Worm (Caenorhabditis elegans) whole organism, L4 larva: ENCODE data around the gene T21E8.4.

Experiments
- Y48G9A.11 ChIP-seq: fragments of 200-800 bp; sonication (Bioruptor generic); IDR thresholded peaks from 2 replicates; pipeline ENCODE4 v1.3.6; 2022; ENCODE audit warnings: missing genetic modification reagents, missing genetic modification characterization, missing compliant biosample characterization
- Y75B8A.6 ChIP-seq: fragments of 200-800 bp; sonication (Bioruptor generic); IDR thresholded peaks from 2 replicates; pipeline ENCODE4 v1.3.6; 2022; ENCODE audit warnings: missing genetic modification reagents, missing genetic modification characterization, missing compliant biosample characterization
- daf-16 ChIP-seq, 3 experiments: sonication (generic microtip); optimal IDR thresholded peaks; 2 replicates each; lab custom pipeline; 2016 to 2017; ENCODE audit warnings: missing genetic modification characterization in 3 of 3, missing genetic modification reagents in 3 of 3, mild to moderate bottlenecking in 2 of 3, missing compliant biosample characterization in 2 of 3, missing biosample characterization in 1 of 3, moderate library complexity in 1 of 3
- egl-43 ChIP-seq: fragments of 200-800 bp; sonication (Bioruptor generic); IDR thresholded peaks from 2 replicates; pipeline ENCODE4 v1.3.6; 2022; ENCODE audit warnings: missing genetic modification reagents, missing genetic modification characterization, missing compliant biosample characterization
- fos-1 ChIP-seq: fragments of 150-350 bp; optimal IDR thresholded peaks from 2 replicates; lab custom pipeline; 2014; ENCODE audit warnings: missing biosample characterization, missing genetic modification characterization
- hlh-30 ChIP-seq: sonication (generic microtip); optimal IDR thresholded peaks from 2 replicates; lab custom pipeline; 2017; ENCODE audit warnings: antibody characterized with exemption, mild to moderate bottlenecking, missing genetic modification characterization, missing compliant biosample characterization; ENCODE audit not compliant: insufficient read depth
- jun-1 ChIP-seq: fragments of 150-350 bp; optimal IDR thresholded peaks from 2 replicates; lab custom pipeline; 2014; ENCODE audit warnings: missing biosample characterization, missing genetic modification reagents, missing genetic modification characterization
- lin-39 ChIP-seq: fragments of 150-350 bp; optimal IDR thresholded peaks from 2 replicates; lab custom pipeline; 2014; ENCODE audit warnings: missing biosample characterization, missing genetic modification reagents, missing genetic modification characterization
- madf-9 ChIP-seq: fragments of 200-800 bp; sonication (Bioruptor generic); conservative IDR thresholded peaks from 2 replicates; pipeline ENCODE4 v1.3.6; 2022; ENCODE audit warnings: missing genetic modification reagents, missing genetic modification characterization, missing compliant biosample characterization
- nhr-28 ChIP-seq: fragments of 150-350 bp; optimal IDR thresholded peaks from 2 replicates; lab custom pipeline; 2014; ENCODE audit warnings: missing biosample characterization, missing genetic modification characterization
- nhr-77 ChIP-seq: fragments of 150-350 bp; optimal IDR thresholded peaks from 2 replicates; lab custom pipeline; 2014; ENCODE audit warnings: missing biosample characterization, missing genetic modification characterization
- skn-1 ChIP-seq: fragments of 150-350 bp; optimal IDR thresholded peaks from 2 replicates; lab custom pipeline; 2014; ENCODE audit warnings: missing biosample characterization, missing genetic modification characterization
- ztf-11 ChIP-seq: fragments of 150-350 bp; optimal IDR thresholded peaks from 2 replicates; lab custom pipeline; 2014; ENCODE audit warnings: missing biosample characterization, missing genetic modification characterization

ce11 chrX:10844602-10845354, 35.8 kb upstream of the T21E8.4 start, which contains the start of gene C05A9.2:
- no peak for TF ChIP-seq jun-1 (tag; lab: Kevin White, UChicago)
- no peak for TF ChIP-seq egl-43 (GFP tag; lab: Robert Waterston, UW)
- no peak for TF ChIP-seq Y75B8A.6
- no peak for TF ChIP-seq nhr-77 (tag; lab: Kevin White, UChicago)
- TF ChIP-seq fos-1 (tag; lab: Kevin White, UChicago) = no peak
- TF ChIP-seq madf-9 (GFP tag; lab: Robert Waterston, UW) = no peak
- no peak for TF ChIP-seq daf-16 (GFP tag; optimal IDR thresholded peaks at IDR 0.05; lab: Kevin White, UChicago)
- no peak for TF ChIP-seq daf-16 (tag; optimal IDR thresholded peaks at IDR 0.05; lab: Kevin White, UChicago)
- no peak for TF ChIP-seq hlh-30 (tag; lab: Kevin White, UChicago)
- no peak for TF ChIP-seq Y48G9A.11 (GFP tag; lab: Robert Waterston, UW)
- no peak for TF ChIP-seq nhr-28 (tag; lab: Kevin White, UChicago)
- TF ChIP-seq ztf-11 (tag; lab: Kevin White, UChicago) = no peak
- no peak for TF ChIP-seq lin-39 (tag; lab: Kevin White, UChicago)
- TF ChIP-seq skn-1 (tag; lab: Kevin White, UChicago) = no peak
